Worm (Caenorhabditis elegans) whole organism, mixed stage, embryonic: ENCODE data around the gene arrd-8.
A peak's percentile ranks its signal among the peaks of the same experiment; 100 is the strongest.

Source experiments
- M03D4.4 ChIP-seq: sonication (generic microtip); optimal IDR thresholded peaks from 2 replicates; lab custom pipeline; 2017; ENCODE audit warnings: mild to moderate bottlenecking, missing genetic modification characterization, missing compliant biosample characterization
- bed-3 ChIP-seq: fragments of 200-800 bp; sonication (Bioruptor generic); optimal IDR thresholded peaks from 3 replicates; lab custom pipeline; 2018; ENCODE audit warnings: mild to moderate bottlenecking, missing genetic modification characterization, moderate library complexity, missing compliant biosample characterization
- blmp-1 ChIP-seq: fragments of 150-350 bp; optimal IDR thresholded peaks from 2 replicates; lab custom pipeline; 2014; ENCODE audit warnings: missing biosample characterization, missing genetic modification characterization
- ceh-39 ChIP-seq: fragments of 150-350 bp; optimal IDR thresholded peaks from 2 replicates; lab custom pipeline; 2014; ENCODE audit warnings: missing biosample characterization, missing genetic modification characterization
- ceh-83 ChIP-seq: fragments of 200-800 bp; sonication (Bioruptor generic); optimal IDR thresholded peaks from 2 replicates; lab custom pipeline; 2018; ENCODE audit warnings: mild to moderate bottlenecking, missing genetic modification characterization, missing compliant biosample characterization
- cnd-1 ChIP-seq: fragments of 200-800 bp; sonication (Bioruptor generic); optimal IDR thresholded peaks from 2 replicates; lab custom pipeline; 2018; ENCODE audit warnings: mild to moderate bottlenecking, missing genetic modification characterization, missing compliant biosample characterization
- drap-1 ChIP-seq: fragments of 200-800 bp; sonication (Bioruptor generic); optimal IDR thresholded peaks from 3 replicates; lab custom pipeline; 2018; ENCODE audit warnings: mild to moderate bottlenecking, missing genetic modification characterization, missing compliant biosample characterization
- elt-1 ChIP-seq: sonication (generic microtip); optimal IDR thresholded peaks from 2 replicates; lab custom pipeline; 2017; ENCODE audit warnings: missing genetic modification characterization, mild to moderate bottlenecking, missing compliant biosample characterization, antibody characterized with exemption, moderate library complexity, borderline replicate concordance; ENCODE audit not compliant: insufficient read depth
- elt-3 ChIP-seq: fragments of 150-350 bp; optimal IDR thresholded peaks from 2 replicates; lab custom pipeline; 2014; ENCODE audit warnings: missing biosample characterization, missing genetic modification characterization
- flh-1 ChIP-seq: fragments of 200-800 bp; sonication (Bioruptor generic); optimal IDR thresholded peaks from 2 replicates; lab custom pipeline; 2018; ENCODE audit warnings: mild to moderate bottlenecking, missing genetic modification characterization, moderate library complexity, missing compliant biosample characterization
- ham-2 ChIP-seq: fragments of 200-800 bp; sonication (Bioruptor generic); optimal IDR thresholded peaks from 2 replicates; lab custom pipeline; 2018; ENCODE audit warnings: mild to moderate bottlenecking, missing genetic modification characterization, missing compliant biosample characterization
- lin-13 ChIP-seq: fragments of 150-350 bp; optimal IDR thresholded peaks from 2 replicates; lab custom pipeline; 2014; ENCODE audit warnings: missing biosample characterization, missing genetic modification characterization
- lin-32 ChIP-seq: fragments of 200-800 bp; sonication (Bioruptor generic); optimal IDR thresholded peaks from 2 replicates; lab custom pipeline; 2018; ENCODE audit warnings: mild to moderate bottlenecking, missing genetic modification characterization, missing compliant biosample characterization
- lsy-2 ChIP-seq: fragments of 150-350 bp; optimal IDR thresholded peaks from 2 replicates; lab custom pipeline; 2014; ENCODE audit warnings: missing biosample characterization, missing genetic modification characterization
- mep-1 ChIP-seq: fragments of 150-350 bp; optimal IDR thresholded peaks from 2 replicates; lab custom pipeline; 2017; ENCODE audit warnings: missing biosample characterization, missing genetic modification reagents, missing genetic modification characterization, inconsistent platforms
- nhr-12 ChIP-seq: fragments of 150-350 bp; optimal IDR thresholded peaks from 2 replicates; lab custom pipeline; 2014; ENCODE audit warnings: missing biosample characterization, missing genetic modification characterization
- nhr-2 ChIP-seq: fragments of 150-350 bp; optimal IDR thresholded peaks from 2 replicates; lab custom pipeline; 2014; ENCODE audit warnings: missing biosample characterization, missing genetic modification characterization
- nhr-237 ChIP-seq: fragments of 150-350 bp; optimal IDR thresholded peaks from 2 replicates; lab custom pipeline; 2014; ENCODE audit warnings: missing biosample characterization, missing genetic modification characterization
- nhr-28 ChIP-seq: fragments of 150-350 bp; optimal IDR thresholded peaks from 2 replicates; lab custom pipeline; 2014; ENCODE audit warnings: missing biosample characterization, missing genetic modification characterization
- nhr-76 ChIP-seq: sonication (generic microtip); optimal IDR thresholded peaks from 2 replicates; lab custom pipeline; 2017; ENCODE audit warnings: missing biosample characterization, missing genetic modification characterization
- pha-4 ChIP-seq: fragments of 150-350 bp; optimal IDR thresholded peaks from 2 replicates; lab custom pipeline; 2018; ENCODE audit warnings: missing biosample characterization, missing genetic modification reagents, missing genetic modification characterization
- sptf-1 ChIP-seq: sonication (generic microtip); optimal IDR thresholded peaks from 2 replicates; lab custom pipeline; 2017; ENCODE audit warnings: mild to moderate bottlenecking, missing genetic modification characterization, moderate library complexity, missing compliant biosample characterization
- tbx-8 ChIP-seq: fragments of 200-800 bp; sonication (Bioruptor generic); optimal IDR thresholded peaks from 2 replicates; lab custom pipeline; 2018; ENCODE audit warnings: mild to moderate bottlenecking, missing genetic modification characterization, moderate library complexity, missing compliant biosample characterization
- unc-120 ChIP-seq: sonication (generic microtip); optimal IDR thresholded peaks from 2 replicates; lab custom pipeline; 2017; ENCODE audit warnings: missing genetic modification characterization, missing compliant biosample characterization; ENCODE audit not compliant: poor library complexity, severe bottlenecking
- unc-39 ChIP-seq: fragments of 150-350 bp; optimal IDR thresholded peaks from 2 replicates; lab custom pipeline; 2014; ENCODE audit warnings: missing biosample characterization, missing genetic modification characterization
- unc-62 ChIP-seq: fragments of 150-350 bp; optimal IDR thresholded peaks from 2 replicates; lab custom pipeline; 2014; ENCODE audit warnings: missing biosample characterization, missing genetic modification reagents, missing genetic modification characterization
- zip-8 ChIP-seq: fragments of 150-350 bp; optimal IDR thresholded peaks from 2 replicates; lab custom pipeline; 2014; ENCODE audit warnings: missing biosample characterization, missing genetic modification characterization
- ztf-11 ChIP-seq: fragments of 150-350 bp; optimal IDR thresholded peaks from 2 replicates; lab custom pipeline; 2014; ENCODE audit warnings: missing biosample characterization, missing genetic modification characterization

The arrd-8 gene

ce11 chrII:12053486-12053885 is 11.4 kb upstream of the arrd-8 start:
- no peak for TF ChIP-seq ceh-39 (tag; lab: Kevin White, UChicago)
- TF ChIP-seq elt-3 (tag; lab: Kevin White, UChicago) = peak; percentile 74
- TF ChIP-seq, all 35 proteins: peak for 1

- TF ChIP-seq flh-1 (GFP tag; lab: Kevin White, UChicago) (no peak), drap-1 (GFP tag; lab: Kevin White, UChicago) (no peak), sptf-1 (no peak)
Measured at ce11 chrII:12054150-12054549, 10.7 kb upstream of the arrd-8 start.

- no peak for TF ChIP-seq ham-2 (GFP tag; lab: Kevin White, UChicago)
- no peak for TF ChIP-seq nhr-76 (tag; lab: Kevin White, UChicago)
- no peak for TF ChIP-seq flh-1 (GFP tag; lab: Kevin White, UChicago)
- no peak for TF ChIP-seq mep-1
- TF ChIP-seq cnd-1 (tag; lab: Kevin White, UChicago) = no peak
- no peak for TF ChIP-seq blmp-1 (tag; lab: Kevin White, UChicago)
- TF ChIP-seq lsy-2 (tag; lab: Kevin White, UChicago) = no peak
- TF ChIP-seq nhr-237 = no peak
- no peak for TF ChIP-seq ceh-39 (tag; lab: Kevin White, UChicago)
- TF ChIP-seq tbx-8 (GFP tag; lab: Kevin White, UChicago) = no peak
- TF ChIP-seq unc-62 (GFP tag; lab: Kevin White, UChicago) = no peak
- no peak for TF ChIP-seq ztf-11 (tag; lab: Kevin White, UChicago)
- no peak for TF ChIP-seq nhr-2 (tag; lab: Kevin White, UChicago)
- no peak for TF ChIP-seq unc-120 (tag; lab: Kevin White, UChicago)
- TF ChIP-seq M03D4.4 (tag; lab: Kevin White, UChicago) = no peak
- no peak for TF ChIP-seq unc-39 (tag; lab: Kevin White, UChicago)
- no peak for TF ChIP-seq lin-32 (GFP tag; lab: Kevin White, UChicago)
- TF ChIP-seq pha-4 (tag; lab: Kevin White, UChicago) = no peak
- no peak for TF ChIP-seq lin-13 (tag; lab: Kevin White, UChicago)
Measured at ce11 chrII:12054558-12054957, 10.3 kb upstream of the arrd-8 start.

DNA sequence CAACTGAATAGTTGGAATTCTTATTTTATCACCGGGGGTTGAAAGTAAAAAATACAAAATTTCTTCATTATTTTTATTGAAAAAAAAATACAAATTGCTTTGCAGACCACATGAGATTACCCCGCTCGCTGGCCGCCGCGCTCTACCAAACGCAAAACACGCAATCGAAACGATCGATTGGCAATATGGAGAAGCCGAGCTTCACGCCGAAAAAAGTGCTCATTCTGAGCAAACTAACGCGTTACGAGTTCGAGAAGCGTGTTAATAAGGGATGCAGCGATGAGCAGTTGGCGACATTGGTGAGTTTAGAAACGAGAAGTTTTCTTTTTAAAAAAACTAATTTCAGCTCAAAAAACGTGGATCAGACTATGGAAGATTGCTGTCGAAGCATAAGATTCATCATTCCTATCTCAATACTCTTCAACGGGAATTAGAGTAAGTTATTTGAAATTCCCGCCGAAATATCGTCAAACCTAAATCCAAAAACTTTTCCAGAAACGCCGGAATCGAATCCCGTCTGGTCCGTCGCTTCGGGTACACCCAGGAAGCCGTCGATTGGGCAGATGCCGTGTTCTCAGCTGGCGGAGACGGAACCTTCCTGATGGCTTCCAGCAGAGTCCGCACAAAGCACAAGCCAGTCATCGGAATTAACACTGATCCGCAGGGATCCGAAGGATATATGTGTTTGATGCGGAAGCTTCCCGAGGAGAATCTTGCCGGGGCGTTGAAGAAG is 9.3 kb upstream of the arrd-8 start:
- no peak for TF ChIP-seq bed-3 (GFP tag; lab: Kevin White, UChicago)
- TF ChIP-seq ham-2 (GFP tag; lab: Kevin White, UChicago) = no peak
- TF ChIP-seq unc-120 (tag; lab: Kevin White, UChicago) = no peak
- TF ChIP-seq elt-3 (tag; lab: Kevin White, UChicago) = no peak
- TF ChIP-seq sptf-1 = no peak
- no peak for TF ChIP-seq nhr-2 (tag; lab: Kevin White, UChicago)
- no peak for TF ChIP-seq ztf-11 (tag; lab: Kevin White, UChicago)
- no peak for TF ChIP-seq nhr-28
- no peak for TF ChIP-seq lin-32 (GFP tag; lab: Kevin White, UChicago)

ce11 chrII:12058298-12058697 is 6.6 kb upstream of the arrd-8 start:
- TF ChIP-seq ceh-83 (GFP tag; lab: Kevin White, UChicago) (no peak), unc-39 (tag; lab: Kevin White, UChicago) (no peak), pha-4 (tag; lab: Kevin White, UChicago) (no peak), ceh-39 (tag; lab: Kevin White, UChicago) (no peak), ham-2 (GFP tag; lab: Kevin White, UChicago) (no peak)

DNA sequence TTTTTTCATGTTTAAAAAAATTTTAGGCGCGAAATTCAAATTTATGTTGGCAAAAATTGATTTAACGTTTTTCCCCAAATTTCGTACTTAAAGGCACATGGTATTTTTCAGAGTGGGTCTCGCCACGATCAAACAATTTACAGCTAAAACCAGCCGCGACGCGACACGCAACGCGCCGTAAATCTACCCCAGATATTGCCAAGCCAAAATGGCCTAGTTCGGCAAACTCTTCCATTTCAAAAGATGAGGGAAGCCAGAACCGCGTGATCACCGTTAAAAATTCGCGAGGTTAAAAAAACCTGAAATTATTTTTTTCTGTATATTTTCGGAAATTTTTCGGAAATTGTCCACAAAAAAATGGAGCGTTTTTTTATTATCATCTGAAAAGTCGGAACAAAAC is 5.0 kb upstream of the arrd-8 start:
- no peak for TF ChIP-seq flh-1 (GFP tag; lab: Kevin White, UChicago)
- TF ChIP-seq elt-1 = no peak
- no peak for TF ChIP-seq lsy-2 (tag; lab: Kevin White, UChicago)
- TF ChIP-seq blmp-1 (tag; lab: Kevin White, UChicago) = no peak
- no peak for TF ChIP-seq zip-8 (tag; lab: Kevin White, UChicago)
- TF ChIP-seq ceh-83 (GFP tag; lab: Kevin White, UChicago) = no peak
- no peak for TF ChIP-seq unc-39 (tag; lab: Kevin White, UChicago)
- no peak for TF ChIP-seq ham-2 (GFP tag; lab: Kevin White, UChicago)
- no peak for TF ChIP-seq nhr-12 (tag; lab: Kevin White, UChicago)
- TF ChIP-seq cnd-1 (tag; lab: Kevin White, UChicago) = no peak
- TF ChIP-seq, all 35 proteins: peak for 0
